Fruit fly (Drosophila melanogaster) whole organism, prepupa: ENCODE results near the gene CG33331.
A peak's percentile ranks its signal among the peaks of the same experiment; 100 is the strongest.

Experiments
- CG10669 ChIP-seq: fragments of 200-800 bp; sonication (Bioruptor generic); optimal IDR thresholded peaks from 3 replicates; lab custom pipeline; 2018; ENCODE audit warnings: missing biosample characterization, mild to moderate bottlenecking, missing genetic modification characterization, moderate library complexity
- CG15336 ChIP-seq: fragments of 200-800 bp; sonication (Bioruptor generic); IDR thresholded peaks from 2 replicates; pipeline ENCODE4 v1.3.6; 2022; ENCODE audit warnings: missing biosample characterization, missing genetic modification characterization
- CG16779 ChIP-seq: fragments of 200-800 bp; sonication (Bioruptor generic); optimal IDR thresholded peaks from 3 replicates; lab custom pipeline; 2017; ENCODE audit warnings: missing biosample characterization, mild to moderate bottlenecking, missing genetic modification characterization
- CG3032 ChIP-seq: fragments of 200-800 bp; optimal IDR thresholded peaks from 2 replicates; lab custom pipeline; 2019; ENCODE audit warnings: missing biosample characterization, mild to moderate bottlenecking, missing genetic modification characterization, moderate library complexity
- CG31627 ChIP-seq: fragments of 200-800 bp; sonication (Bioruptor generic); optimal IDR thresholded peaks from 3 replicates; lab custom pipeline; 2016; ENCODE audit warnings: missing biosample characterization, missing genetic modification characterization
- CG34406 ChIP-seq: fragments of 200-800 bp; sonication (Bioruptor generic); optimal IDR thresholded peaks from 3 replicates; lab custom pipeline; 2016; ENCODE audit warnings: missing biosample characterization, missing genetic modification characterization
- CG3919 ChIP-seq: fragments of 200-800 bp; sonication (Bioruptor generic); optimal IDR thresholded peaks from 3 replicates; lab custom pipeline; 2016; ENCODE audit warnings: missing biosample characterization, missing genetic modification characterization
- CG6163 ChIP-seq: fragments of 200-800 bp; sonication (Bioruptor generic); IDR thresholded peaks from 3 replicates; pipeline ENCODE4 v1.3.6; 2022; ENCODE audit warnings: missing biosample characterization, missing genetic modification characterization
- CG8119 ChIP-seq: fragments of 200-800 bp; sonication (Bioruptor generic); IDR thresholded peaks from 3 replicates; pipeline ENCODE4 v1.3.6; 2022; ENCODE audit warnings: missing biosample characterization, missing genetic modification characterization
- CG8632 ChIP-seq: fragments of 200-800 bp; sonication (Bioruptor generic); optimal IDR thresholded peaks from 3 replicates; lab custom pipeline; 2016; ENCODE audit warnings: missing biosample characterization, missing genetic modification characterization
- Eip93F ChIP-seq: fragments of 200-800 bp; sonication (Bioruptor generic); optimal IDR thresholded peaks from 2 replicates; lab custom pipeline; 2016; ENCODE audit warnings: missing biosample characterization, mild to moderate bottlenecking, missing genetic modification characterization
- OdsH ChIP-seq: fragments of 200-800 bp; sonication (Bioruptor generic); optimal IDR thresholded peaks from 3 replicates; lab custom pipeline; 2016; ENCODE audit warnings: missing biosample characterization, missing genetic modification characterization
- Smox ChIP-seq: fragments of 200-800 bp; sonication (Bioruptor generic); optimal IDR thresholded peaks from 3 replicates; lab custom pipeline; 2016; ENCODE audit warnings: missing biosample characterization, missing genetic modification characterization
- Sox14 ChIP-seq: fragments of 200-800 bp; sonication (Bioruptor generic); optimal IDR thresholded peaks from 3 replicates; lab custom pipeline; 2016; ENCODE audit warnings: missing biosample characterization, missing genetic modification characterization
- achi ChIP-seq: fragments of 200-800 bp; sonication (Bioruptor generic); optimal IDR thresholded peaks from 3 replicates; lab custom pipeline; 2016; ENCODE audit warnings: missing biosample characterization, missing genetic modification characterization
- acj6 ChIP-seq: fragments of 200-800 bp; sonication (Bioruptor generic); optimal IDR thresholded peaks from 3 replicates; lab custom pipeline; 2016; ENCODE audit warnings: missing biosample characterization, missing genetic modification characterization
- esn ChIP-seq: fragments of 200-800 bp; sonication (Bioruptor generic); optimal IDR thresholded peaks from 2 replicates; lab custom pipeline; 2016; ENCODE audit warnings: missing biosample characterization, mild to moderate bottlenecking, missing genetic modification characterization, moderate library complexity
- pdm3 ChIP-seq: fragments of 200-800 bp; sonication (Bioruptor generic); optimal IDR thresholded peaks from 3 replicates; lab custom pipeline; 2016; ENCODE audit warnings: missing biosample characterization, missing genetic modification characterization

CG33331 gene

dm6 chr3R:14917927-14918829 is 31.9 kb downstream of the CG33331 start, which contains the start of gene Sdr (continued):
- TF ChIP-seq CG8119 (GFP tag; lab: Robert Waterston, UW), result 0 out of 3 replicates have a peak, but pooled peaks have one; percentile 27
- TF ChIP-seq OdsH (GFP tag; lab: Kevin White, UChicago), result peak; percentile 29
- TF ChIP-seq CG34406 (GFP tag; lab: Kevin White, UChicago), result peak; percentile 23
- TF ChIP-seq pdm3 (GFP tag; lab: Kevin White, UChicago), result peak; percentile 22
- no peak; the same call in 1 of the 3 replicates for TF ChIP-seq CG6163 (GFP tag; lab: Robert Waterston, UW)
- TF ChIP-seq achi (GFP tag; lab: Kevin White, UChicago), result peak; percentile 34
- peak; percentile 53 for TF ChIP-seq esn (GFP tag; lab: Kevin White, UChicago)
- TF ChIP-seq Sox14, result peak; percentile 31
- peak; percentile 49 for TF ChIP-seq CG8632 (GFP tag; lab: Kevin White, UChicago)
- peak; percentile 2 for TF ChIP-seq acj6
- peak; percentile 42 for TF ChIP-seq CG3919
- TF ChIP-seq Smox (GFP tag; lab: Kevin White, UChicago), result peak; percentile 52
- no peak for TF ChIP-seq CG16779 (tag; lab: Kevin White, UChicago)
- TF ChIP-seq CG31627 (GFP tag; lab: Kevin White, UChicago), result peak; percentile 15
- TF ChIP-seq CG3032 (tag; lab: Kevin White, UChicago), result peak; percentile 86
- 0 out of 2 replicates have a peak, but pooled peaks have one; percentile 9 for TF ChIP-seq CG15336 (GFP tag; lab: Robert Waterston, UW)
- peak; percentile 61 for TF ChIP-seq CG10669
- no peak for TF ChIP-seq Eip93F
- TF ChIP-seq, all 60 proteins: peak for 41
